Worm (Caenorhabditis elegans): Measurements from ENCODE around the gene srv-4.

ce11 chrIV:4292569-4292968 lies 4.3 kb upstream of the srv-4 start, which contains the start of gene F15E6.10:
- TF ChIP-seq nhr-77 (tag; optimal IDR thresholded peaks at IDR 0.05) (no peak), mab-9 (GFP tag; IDR thresholded peaks at IDR 0.05) (no peak), lin-13 (GFP tag; optimal IDR thresholded peaks at IDR 0.05) (no peak), snpc-4 (tag; optimal IDR thresholded peaks at IDR 0.05) (no peak), ceh-8 (GFP tag; optimal IDR thresholded peaks at IDR 0.05) (no peak), dpl-1 (GFP tag; optimal IDR thresholded peaks at IDR 0.05) (no peak), egl-27 (tag; optimal IDR thresholded peaks at IDR 0.05) (no peak), nhr-237 (tag; optimal IDR thresholded peaks at IDR 0.05) (no peak), efl-3 (GFP tag; optimal IDR thresholded peaks at IDR 0.05) (no peak), sup-37 (GFP tag; optimal IDR thresholded peaks at IDR 0.05) (no peak), nhr-12 (tag; optimal IDR thresholded peaks at IDR 0.05) (no peak), unc-62 (GFP tag; optimal IDR thresholded peaks at IDR 0.05) (no peak)
